Worm (Caenorhabditis elegans): ENCODE data around the gene idpp-16.

Gene idpp-16

DNA sequence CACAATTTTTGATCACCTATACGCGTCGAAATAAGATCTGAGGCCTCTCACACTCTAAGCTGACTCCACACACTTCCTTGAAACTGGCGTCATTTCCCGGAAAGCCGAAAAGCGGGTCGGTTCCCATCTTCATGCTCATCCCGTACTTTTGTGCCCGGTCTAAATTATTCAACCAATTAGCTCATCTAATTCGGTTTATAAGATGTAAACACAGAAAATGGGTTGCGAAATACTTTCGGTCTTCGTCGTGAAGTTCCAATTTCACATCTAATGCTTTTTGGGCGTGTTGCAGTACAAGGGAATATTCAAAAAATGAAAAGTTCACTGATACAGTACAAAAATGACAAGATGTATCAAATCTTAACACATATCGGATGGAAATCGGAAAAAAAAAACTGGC is 24.8 kb upstream of the idpp-16 start:
- TF ChIP-seq lin-14 (GFP tag; optimal IDR thresholded peaks at IDR 0.05) (peak; percentile 18), lin-15B (tag; optimal IDR thresholded peaks at IDR 0.05) (no peak), egl-13 (tag; optimal IDR thresholded peaks at IDR 0.05) (no peak), dsc-1 (tag; optimal IDR thresholded peaks at IDR 0.05) (peak; percentile 34)

- TF ChIP-seq fkh-4 (tag; optimal IDR thresholded peaks at IDR 0.05; ENCODE audit: borderline replicate concordance), result no peak
- TF ChIP-seq ceh-63 (GFP tag; optimal IDR thresholded peaks at IDR 0.05), result no peak
- peak; percentile 69 for TF ChIP-seq elt-2 (tag; optimal IDR thresholded peaks at IDR 0.05)
- no peak for TF ChIP-seq ets-5 (GFP tag; IDR thresholded peaks at IDR 0.05)
- peak; percentile 1 for TF ChIP-seq nhr-90 (tag; optimal IDR thresholded peaks at IDR 0.05; ENCODE audit: poor library complexity)
- TF ChIP-seq Y116A8C.19 (tag; optimal IDR thresholded peaks at IDR 0.05; ENCODE audit: borderline replicate concordance), result no peak
- TF ChIP-seq nhr-77 (tag; optimal IDR thresholded peaks at IDR 0.05), result no peak
- no peak for TF ChIP-seq fkh-10 (GFP tag; optimal IDR thresholded peaks at IDR 0.05)
- no peak for TF ChIP-seq efl-1 (optimal IDR thresholded peaks at IDR 0.05)
- peak in 1 of 2 experiments; percentile 1 for TF ChIP-seq efl-1 (GFP tag; optimal IDR thresholded peaks at IDR 0.05 in 1 of 2)
- TF ChIP-seq hlh-17 (GFP tag; optimal IDR thresholded peaks at IDR 0.05; ENCODE audit: borderline replicate concordance), result no peak
- TF ChIP-seq ztf-11 (tag; optimal IDR thresholded peaks at IDR 0.05), result no peak
- TF ChIP-seq nhr-237 (tag; optimal IDR thresholded peaks at IDR 0.05), result no peak
Measured at ce11 chrV:11629222-11630026, 23.1 kb upstream of the idpp-16 start, which contains the start of gene F35B12.10. Gene F35B12.10 (minus strand): TSS chrV:11629272.

DNA sequence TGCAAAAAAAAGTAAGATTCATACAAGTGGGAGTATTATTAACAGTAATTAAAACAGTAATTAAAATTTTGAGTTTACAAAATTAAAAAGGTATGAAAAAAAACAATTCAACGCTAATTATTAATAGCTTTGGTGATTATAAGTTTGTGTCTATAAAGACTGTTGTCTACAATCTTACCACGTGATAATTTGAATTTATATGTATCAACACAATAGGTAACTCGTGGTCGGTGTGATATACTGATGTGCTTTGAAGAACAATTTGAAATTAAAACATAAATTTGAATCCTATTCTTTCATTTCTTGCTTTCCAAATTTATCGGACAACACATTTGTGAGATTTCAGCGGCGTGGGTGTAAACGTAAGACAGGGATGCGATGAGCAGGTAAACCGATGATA is 21.5 kb upstream of the idpp-16 start:
- TF ChIP-seq C34B4.2 (tag; optimal IDR thresholded peaks at IDR 0.05) (no peak), nhr-19 (GFP tag; conservative IDR thresholded peaks at IDR 0.05) (no peak), ceh-8 (GFP tag; optimal IDR thresholded peaks at IDR 0.05) (no peak), ceh-82 (tag; optimal IDR thresholded peaks at IDR 0.05) (no peak), nhr-71 (tag; optimal IDR thresholded peaks at IDR 0.05) (no peak), lin-35 (GFP tag; optimal IDR thresholded peaks at IDR 0.05) (peak in 1 of 2 experiments; percentile 12), aly-2 (tag; optimal IDR thresholded peaks at IDR 0.05) (no peak)

- TF ChIP-seq nhr-47 (tag; optimal IDR thresholded peaks at IDR 0.05) (peak; percentile 19), grh-1 (GFP tag; IDR thresholded peaks at IDR 0.05) (no peak), dsc-1 (tag; optimal IDR thresholded peaks at IDR 0.05) (peak; percentile 95)
Measured at ce11 chrV:11624954-11625353, 18.6 kb upstream of the idpp-16 start.

ce11 chrV:11621276-11621675 is 15.0 kb upstream of the idpp-16 start:
- TF ChIP-seq lin-14 (GFP tag; optimal IDR thresholded peaks at IDR 0.05) (peak; percentile 33), elt-2 (tag; optimal IDR thresholded peaks at IDR 0.05) (no peak), nhr-84 (tag; optimal IDR thresholded peaks at IDR 0.05) (no peak), efl-1 (optimal IDR thresholded peaks at IDR 0.05) (no peak), efl-1 (GFP tag; optimal IDR thresholded peaks at IDR 0.05 in 1 of 2) (no peak), hlh-17 (GFP tag; optimal IDR thresholded peaks at IDR 0.05; ENCODE audit: borderline replicate concordance) (no peak)

- TF ChIP-seq mab-9 (GFP tag; IDR thresholded peaks at IDR 0.05) (0 out of 2 replicates have a peak, but pooled peaks have one; percentile 14), lin-14 (GFP tag; optimal IDR thresholded peaks at IDR 0.05) (peak; percentile 1), sptf-1 (tag; optimal IDR thresholded peaks at IDR 0.05) (no peak)
Measured at ce11 chrV:11620081-11620480, 13.8 kb upstream of the idpp-16 start.

Data from whole organism, L1 larva.